Worm (Caenorhabditis elegans): Measurements from ENCODE around the gene Y43F8B.11.

- TF ChIP-seq nhr-237 (tag; optimal IDR thresholded peaks at IDR 0.05) (no peak), nhr-77 (tag; optimal IDR thresholded peaks at IDR 0.05) (no peak), egl-43 (GFP tag; IDR thresholded peaks at IDR 0.05) (no peak), Y75B8A.6 (GFP tag; IDR thresholded peaks at IDR 0.05) (no peak), ceh-82 (tag; optimal IDR thresholded peaks at IDR 0.05) (no peak), mxl-2 (GFP tag; conservative IDR thresholded peaks at IDR 0.05) (no peak), daf-16 (GFP tag; optimal IDR thresholded peaks at IDR 0.05) (no peak), daf-16 (tag; optimal IDR thresholded peaks at IDR 0.05) (no peak), mdl-1 (tag; optimal IDR thresholded peaks at IDR 0.05) (no peak)
Observed at ce11 chrV:19495587-19495986, 25.1 kb downstream of the Y43F8B.11 start, which contains the start of gene scl-21.

Data from whole organism, L4 larva.